Worm (Caenorhabditis elegans) whole organism, L1 larva: ENCODE results near the gene F15H10.12.
A peak's percentile ranks its signal among the peaks of the same experiment; 100 is the strongest.

Source experiments
- F16B12.6 ChIP-seq: fragments of 150-350 bp; optimal IDR thresholded peaks from 2 replicates; lab custom pipeline; 2014; ENCODE audit warnings: missing biosample characterization, missing genetic modification characterization
- Y116A8C.19 ChIP-seq: sonication (generic microtip); optimal IDR thresholded peaks from 2 replicates; lab custom pipeline; 2016; ENCODE audit warnings: missing compliant biosample characterization, missing genetic modification characterization, borderline replicate concordance
- aly-2 ChIP-seq: fragments of 150-350 bp; optimal IDR thresholded peaks from 2 replicates; lab custom pipeline; 2014; ENCODE audit warnings: missing biosample characterization, missing genetic modification characterization
- blmp-1 ChIP-seq: fragments of 150-350 bp; optimal IDR thresholded peaks from 2 replicates; lab custom pipeline; 2014; ENCODE audit warnings: missing biosample characterization, missing genetic modification characterization
- ceh-63 ChIP-seq: fragments of 200-800 bp; sonication (Bioruptor generic); optimal IDR thresholded peaks from 2 replicates; lab custom pipeline; 2018; ENCODE audit warnings: mild to moderate bottlenecking, missing genetic modification characterization, missing compliant biosample characterization
- ceh-8 ChIP-seq: fragments of 200-800 bp; sonication (Bioruptor generic); optimal IDR thresholded peaks from 2 replicates; lab custom pipeline; 2018; ENCODE audit warnings: mild to moderate bottlenecking, missing genetic modification characterization, moderate library complexity, missing compliant biosample characterization
- ceh-90 ChIP-seq: sonication (generic microtip); optimal IDR thresholded peaks from 2 replicates; lab custom pipeline; 2016; ENCODE audit warnings: missing genetic modification characterization, missing compliant biosample characterization
- ces-1 ChIP-seq: fragments of 150-350 bp; optimal IDR thresholded peaks from 2 replicates; lab custom pipeline; 2014; ENCODE audit warnings: missing biosample characterization, missing genetic modification reagents, missing genetic modification characterization
- dsc-1 ChIP-seq: sonication (generic microtip); optimal IDR thresholded peaks from 2 replicates; lab custom pipeline; 2016; ENCODE audit warnings: mild to moderate bottlenecking, missing genetic modification characterization, missing compliant biosample characterization
- efl-1 ChIP-seq, 4 experiments: fragments of 150-350 bp; optimal IDR thresholded peaks in 3 of 4; peaks in 1 of 4; 1 replicate in 1 of 4; 2 replicates in 3 of 4; lab custom pipeline; 2014; ENCODE audit warnings: missing biosample characterization in 2 of 4, missing genetic modification characterization in 2 of 4, missing genetic modification reagents in 2 of 4
- egl-13 ChIP-seq: sonication (generic microtip); optimal IDR thresholded peaks from 2 replicates; lab custom pipeline; 2016; ENCODE audit warnings: missing genotype, missing genetic modification reagents, missing genetic modification characterization, missing compliant biosample characterization
- elt-3 ChIP-seq, 6 experiments: fragments of 150-350 bp in 1 of 6; sonication (generic microtip); optimal IDR thresholded peaks; 2 replicates each; lab custom pipeline; 2017 to 2018; ENCODE audit warnings: missing biosample characterization in 6 of 6, missing genetic modification characterization in 6 of 6, inconsistent platforms in 1 of 6
- grh-1 ChIP-seq: fragments of 200-800 bp; sonication (Bioruptor generic); IDR thresholded peaks from 2 replicates; pipeline ENCODE4 v1.3.6; 2022; ENCODE audit warnings: missing genetic modification reagents, missing genetic modification characterization, missing compliant biosample characterization
- jun-1 ChIP-seq: fragments of 150-350 bp; optimal IDR thresholded peaks from 2 replicates; lab custom pipeline; 2014; ENCODE audit warnings: missing biosample characterization, missing genetic modification reagents, missing genetic modification characterization
- lin-14 ChIP-seq: fragments of 200-800 bp; sonication (Bioruptor generic); optimal IDR thresholded peaks from 2 replicates; lab custom pipeline; 2018; ENCODE audit warnings: mild to moderate bottlenecking, missing genetic modification characterization, moderate library complexity, missing compliant biosample characterization
- lin-15B ChIP-seq: fragments of 150-350 bp; sonication (generic microtip); optimal IDR thresholded peaks from 3 replicates; lab custom pipeline; 2014; ENCODE audit warnings: missing biosample characterization, missing genetic modification characterization
- lin-35 ChIP-seq, 2 experiments: fragments of 150-350 bp; optimal IDR thresholded peaks; 2 replicates each; lab custom pipeline; 2014; ENCODE audit warnings: missing biosample characterization in 2 of 2, missing genetic modification characterization in 2 of 2, missing genetic modification reagents in 2 of 2
- lir-3 ChIP-seq: sonication (generic microtip); optimal IDR thresholded peaks from 2 replicates; lab custom pipeline; 2016; ENCODE audit warnings: mild to moderate bottlenecking, missing genetic modification characterization, moderate library complexity, missing compliant biosample characterization; ENCODE audit not compliant: poor library complexity
- lsy-2 ChIP-seq, 2 experiments: fragments of 150-350 bp; optimal IDR thresholded peaks; 2 replicates each; lab custom pipeline; 2014; ENCODE audit warnings: missing biosample characterization in 2 of 2, missing genetic modification characterization in 2 of 2
- mab-9 ChIP-seq: fragments of 200-800 bp; sonication (Bioruptor generic); IDR thresholded peaks from 2 replicates; pipeline ENCODE4 v1.3.6; 2022; ENCODE audit warnings: missing genetic modification reagents, missing genetic modification characterization, missing compliant biosample characterization
- nhr-11 ChIP-seq: fragments of 150-350 bp; optimal IDR thresholded peaks from 2 replicates; lab custom pipeline; 2014; ENCODE audit warnings: missing biosample characterization, missing genetic modification characterization
- nhr-20 ChIP-seq: sonication (generic microtip); optimal IDR thresholded peaks from 2 replicates; lab custom pipeline; 2016; ENCODE audit warnings: mild to moderate bottlenecking, missing genetic modification characterization, missing compliant biosample characterization
- nhr-47 ChIP-seq: sonication (generic microtip); optimal IDR thresholded peaks from 2 replicates; lab custom pipeline; 2016; ENCODE audit warnings: mild to moderate bottlenecking, missing genetic modification characterization, moderate library complexity, missing compliant biosample characterization
- nhr-71 ChIP-seq: sonication (generic microtip); optimal IDR thresholded peaks from 2 replicates; lab custom pipeline; 2016; ENCODE audit warnings: mild to moderate bottlenecking, missing genetic modification characterization, moderate library complexity, missing compliant biosample characterization
- nhr-84 ChIP-seq: sonication (generic microtip); optimal IDR thresholded peaks from 2 replicates; lab custom pipeline; 2017; ENCODE audit warnings: missing biosample characterization, missing genetic modification characterization
- nhr-85 ChIP-seq: sonication (generic microtip); peaks from one replicate; lab custom pipeline; 2016; ENCODE audit warnings: missing genetic modification characterization, inconsistent platforms, missing compliant biosample characterization
- pax-3 ChIP-seq: fragments of 200-800 bp; sonication (Bioruptor generic); optimal IDR thresholded peaks from 2 replicates; lab custom pipeline; 2018; ENCODE audit warnings: mild to moderate bottlenecking, missing genetic modification characterization, moderate library complexity, missing compliant biosample characterization
- skn-1 ChIP-seq: fragments of 150-350 bp; optimal IDR thresholded peaks from 2 replicates; lab custom pipeline; 2014; ENCODE audit warnings: missing biosample characterization, missing genetic modification characterization
- snpc-4 ChIP-seq: fragments of 150-350 bp; optimal IDR thresholded peaks from 2 replicates; lab custom pipeline; 2014; ENCODE audit warnings: missing biosample characterization, missing genetic modification characterization
- snu-23 ChIP-seq: sonication (generic microtip); optimal IDR thresholded peaks from 2 replicates; lab custom pipeline; 2016; ENCODE audit warnings: missing genetic modification characterization, missing compliant biosample characterization
- sptf-1 ChIP-seq: fragments of 150-350 bp; optimal IDR thresholded peaks from 2 replicates; lab custom pipeline; 2014; ENCODE audit warnings: missing biosample characterization, missing genetic modification characterization
- tbx-2 ChIP-seq: sonication (generic microtip); optimal IDR thresholded peaks from 2 replicates; lab custom pipeline; 2016; ENCODE audit warnings: missing genetic modification characterization, missing compliant biosample characterization
- unc-62 ChIP-seq: fragments of 150-350 bp; optimal IDR thresholded peaks from 2 replicates; lab custom pipeline; 2014; ENCODE audit warnings: missing biosample characterization, missing genetic modification reagents, missing genetic modification characterization
- unc-86 ChIP-seq: sonication (generic microtip); optimal IDR thresholded peaks from 2 replicates; lab custom pipeline; 2016; ENCODE audit warnings: missing genetic modification characterization, missing compliant biosample characterization
- xbp-1 ChIP-seq: sonication (generic microtip); optimal IDR thresholded peaks from 2 replicates; lab custom pipeline; 2016; ENCODE audit warnings: missing genetic modification characterization, missing compliant biosample characterization
- ztf-11 ChIP-seq, 2 experiments: sonication (generic microtip); optimal IDR thresholded peaks; 2 replicates each; lab custom pipeline; 2016 to 2017; ENCODE audit warnings: missing genetic modification characterization in 2 of 2, missing biosample characterization in 1 of 2, missing compliant biosample characterization in 1 of 2

F15H10.12 gene

DNA sequence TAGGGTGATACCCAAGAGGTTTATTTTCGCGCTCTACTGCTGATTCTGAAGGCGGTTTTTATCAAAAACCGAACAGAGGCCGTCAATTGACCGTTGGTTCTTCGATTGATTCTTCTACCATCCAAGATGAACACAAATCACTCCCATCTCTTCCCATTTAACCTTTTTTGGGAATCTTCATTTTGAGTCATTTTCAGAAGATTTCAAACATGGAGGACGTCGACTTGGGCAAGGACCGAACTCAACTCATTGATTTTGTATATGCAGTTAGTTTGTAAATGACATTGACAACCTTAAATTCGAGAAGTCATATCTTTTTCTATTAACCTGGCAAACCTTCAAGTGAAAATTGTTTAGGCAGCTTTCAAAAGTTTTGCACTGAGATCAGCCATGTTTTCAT lies 21.6 kb downstream of the F15H10.12 start, which contains the start of gene AC3.5:
Gene AC3.5 (plus strand): TSS at position 210 of the 400 bp plus-strand sequence.
- peak; percentile 61 for TF ChIP-seq nhr-85
- no peak for TF ChIP-seq tbx-2 (tag; lab: Kevin White, UChicago)
- TF ChIP-seq egl-13 = no peak

DNA sequence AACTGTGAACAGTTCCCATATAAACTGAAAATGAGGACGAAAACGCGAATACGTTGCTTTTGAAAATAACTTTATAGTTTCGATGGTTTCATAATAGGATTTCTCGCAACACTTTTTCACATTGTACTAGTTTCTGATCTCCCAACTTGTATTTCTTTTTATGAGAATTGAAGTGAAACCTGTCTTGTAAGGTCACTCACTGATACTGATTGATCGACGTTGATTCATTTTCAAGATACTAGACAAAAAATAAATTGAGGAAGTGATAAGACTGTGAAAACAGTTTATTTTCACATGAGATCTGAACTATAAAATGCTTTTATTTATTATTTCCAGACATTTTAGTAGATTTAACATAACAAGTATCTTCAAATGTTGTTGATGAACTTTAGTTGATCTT lies 22.5 kb downstream of the F15H10.12 start:
- TF ChIP-seq nhr-85 (peak; percentile 86), elt-3 (tag; optimal IDR thresholded peaks at IDR 0.05; lab: Kevin White, UChicago) (peak; percentile 47 to 85 (median 66)), ztf-11 (tag; optimal IDR thresholded peaks at IDR 0.05; lab: Kevin White, UChicago) (no peak), blmp-1 (peak; percentile 29), grh-1 (GFP tag; lab: Robert Waterston, UW) (peak; percentile 32; the same call in 1 of the 2 replicates), lin-14 (GFP tag; lab: Kevin White, UChicago) (peak; percentile 57), nhr-20 (tag; lab: Kevin White, UChicago) (peak; percentile 35), lsy-2 (tag; optimal IDR thresholded peaks at IDR 0.05; lab: Kevin White, UChicago) (peak in 1 of 2 experiments; percentile 5), lin-15B (tag; lab: Kevin White, UChicago) (no peak)

DNA sequence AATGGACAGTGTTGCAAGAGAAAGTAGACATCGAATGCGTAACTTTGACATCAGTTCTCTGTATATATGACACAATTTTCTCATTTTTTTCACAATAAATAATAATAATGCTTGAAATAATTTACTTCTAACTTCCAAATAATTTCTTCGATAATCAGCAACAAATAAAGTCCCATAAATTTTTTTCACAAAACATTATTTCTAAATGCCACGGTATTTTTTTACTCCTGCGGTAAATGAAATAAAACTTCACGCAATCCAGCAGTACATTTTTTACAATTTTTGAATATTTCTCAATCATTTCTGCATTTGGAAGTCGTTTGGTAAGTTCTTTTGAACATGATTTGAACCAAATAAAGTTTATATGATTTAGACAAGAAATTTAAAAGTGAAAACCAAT lies 25.9 kb downstream of the F15H10.12 start, which contains the start of gene spe-10:
Gene spe-10 (plus strand): TSS at position 301 of the 400 bp plus-strand sequence.
- TF ChIP-seq elt-3 (tag; optimal IDR thresholded peaks at IDR 0.05; lab: Kevin White, UChicago) (no peak), unc-62 (no peak), snu-23 (GFP tag; lab: Kevin White, UChicago) (no peak), ceh-8 (GFP tag; lab: Kevin White, UChicago) (no peak), sptf-1 (tag; lab: Kevin White, UChicago) (no peak), ceh-90 (tag; lab: Kevin White, UChicago) (no peak), lin-35 (GFP tag; optimal IDR thresholded peaks at IDR 0.05; lab: Kevin White, UChicago) (no peak), snpc-4 (tag; lab: Kevin White, UChicago) (no peak), nhr-71 (tag; lab: Kevin White, UChicago) (no peak), ces-1 (no peak), ceh-63 (GFP tag; lab: Kevin White, UChicago) (no peak), lir-3 (tag; lab: Kevin White, UChicago) (no peak), unc-86 (tag; lab: Kevin White, UChicago) (no peak), dsc-1 (no peak), mab-9 (no peak), nhr-47 (tag; lab: Kevin White, UChicago) (no peak), nhr-84 (tag; lab: Kevin White, UChicago) (no peak)

DNA sequence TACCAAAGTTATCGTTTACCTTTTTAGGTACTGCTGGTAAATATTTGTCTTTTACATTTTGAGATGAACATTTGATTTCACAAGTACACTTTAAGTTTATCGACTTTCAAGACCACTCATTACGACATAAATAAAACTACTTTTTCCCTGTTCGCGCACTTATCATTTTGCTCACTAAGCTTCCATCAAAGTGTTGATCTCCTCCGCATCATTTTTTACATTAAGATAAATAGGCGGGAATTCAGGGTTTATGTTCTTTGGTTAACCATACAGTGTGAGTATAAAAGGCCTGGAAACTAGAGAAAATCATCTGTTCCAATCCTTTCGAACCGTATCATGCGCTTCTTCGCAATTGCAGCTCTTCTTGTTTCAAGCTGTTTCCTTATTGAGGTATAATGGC lies 27.7 kb downstream of the F15H10.12 start, which contains the start of gene pqn-2:
Gene pqn-2 (plus strand): TSS at position 301 of the 400 bp plus-strand sequence.
- TF ChIP-seq efl-1 (optimal IDR thresholded peaks at IDR 0.05; lab: Kevin White, UChicago) (no peak), efl-1 (GFP tag; optimal IDR thresholded peaks at IDR 0.05 in 1 of 2; lab: Kevin White, UChicago) (no peak), blmp-1 (no peak)

DNA sequence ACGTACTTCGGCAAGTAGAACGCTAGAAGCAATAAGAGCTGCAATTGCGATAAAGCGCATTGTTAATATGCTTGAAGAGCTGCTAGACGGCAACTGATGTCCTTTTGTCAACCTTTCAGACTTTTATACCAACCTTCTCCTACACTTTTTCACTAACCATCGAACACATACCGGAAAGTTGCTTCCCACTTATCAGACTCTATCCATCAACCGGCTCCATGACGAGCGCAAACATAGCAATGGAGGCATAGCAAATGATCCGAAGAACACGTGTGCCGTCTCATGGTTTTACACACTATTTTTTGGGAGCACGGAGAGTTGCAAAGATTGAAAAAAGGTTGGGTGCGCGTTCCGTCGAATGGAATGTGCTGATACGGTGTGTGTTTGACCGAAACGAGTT lies 28.2 kb downstream of the F15H10.12 start, which contains the start of gene abu-1:
Gene abu-1 (minus strand): TSS at position 101 of the 400 bp plus-strand sequence.
- TF ChIP-seq nhr-11 (tag; lab: Kevin White, UChicago) = no peak
- no peak for TF ChIP-seq jun-1 (tag; lab: Kevin White, UChicago)
- TF ChIP-seq nhr-20 (tag; lab: Kevin White, UChicago) = no peak
- TF ChIP-seq mab-9 = no peak
- TF ChIP-seq pax-3 = no peak
- TF ChIP-seq blmp-1 = no peak

DNA sequence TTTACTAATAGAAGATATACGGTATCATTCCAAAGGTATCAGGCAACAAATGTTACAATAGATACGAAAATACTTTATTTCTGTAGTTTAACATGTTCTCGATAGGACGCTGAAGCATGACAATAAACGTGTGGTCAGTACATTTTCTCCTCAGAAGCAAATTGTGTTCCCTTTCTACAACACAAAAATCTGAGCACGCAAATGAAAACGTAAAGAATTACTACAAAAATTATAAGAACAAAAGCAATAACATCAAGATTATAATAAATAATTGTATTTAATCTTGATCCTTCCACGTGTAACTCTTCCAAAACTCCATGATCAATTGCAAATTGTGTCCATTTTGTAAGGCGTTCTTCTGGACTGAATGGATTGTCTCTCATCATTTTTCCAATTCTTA lies 30.1 kb downstream of the F15H10.12 start:
- TF ChIP-seq aly-2 (no peak), F16B12.6 (tag; lab: Kevin White, UChicago) (no peak), xbp-1 (no peak), skn-1 (no peak), Y116A8C.19 (tag; lab: Kevin White, UChicago) (no peak)
